Fruit fly (Drosophila melanogaster) whole organism, pupa: ENCODE measurements around the gene Cyp313b1.

Source experiments
- CG10348 ChIP-seq: fragments of 200-800 bp; sonication (Bioruptor generic); IDR thresholded peaks from 2 replicates; pipeline ENCODE4 v1.3.6; 2022; ENCODE audit warnings: missing biosample characterization, missing genetic modification characterization
- CG12605 ChIP-seq: fragments of 200-800 bp; sonication (Bioruptor generic); IDR thresholded peaks from 2 replicates; pipeline ENCODE4 v1.3.6; 2022; ENCODE audit warnings: missing biosample characterization, missing genetic modification characterization
- CG13204 ChIP-seq: fragments of 200-800 bp; sonication (Bioruptor generic); optimal IDR thresholded peaks from 2 replicates; lab custom pipeline; 2018; ENCODE audit warnings: missing biosample characterization, mild to moderate bottlenecking, missing genetic modification characterization, moderate library complexity
- CG14655 ChIP-seq: fragments of 200-800 bp; sonication (Bioruptor generic); optimal IDR thresholded peaks from 3 replicates; lab custom pipeline; 2017; ENCODE audit warnings: mild to moderate bottlenecking, missing biosample characterization, missing genetic modification reagents, missing genetic modification characterization
- CG15710 ChIP-seq: fragments of 200-800 bp; sonication (Bioruptor generic); optimal IDR thresholded peaks from 2 replicates; lab custom pipeline; 2018; ENCODE audit warnings: missing biosample characterization, mild to moderate bottlenecking, missing genetic modification characterization, moderate library complexity
- CG17806 ChIP-seq: fragments of 200-800 bp; sonication (Bioruptor generic); optimal IDR thresholded peaks from 2 replicates; lab custom pipeline; 2018; ENCODE audit warnings: missing biosample characterization, mild to moderate bottlenecking, missing genetic modification characterization, moderate library complexity
- CG32121 ChIP-seq: fragments of 200-800 bp; sonication (Bioruptor generic); IDR thresholded peaks from 2 replicates; pipeline ENCODE4 v1.3.6; 2022; ENCODE audit warnings: missing biosample characterization, missing genetic modification characterization
- CG34367 ChIP-seq: fragments of 200-800 bp; sonication (Bioruptor generic); optimal IDR thresholded peaks from 2 replicates; lab custom pipeline; 2018; ENCODE audit warnings: missing biosample characterization, mild to moderate bottlenecking, missing genetic modification characterization
- CG4496 ChIP-seq: fragments of 200-800 bp; sonication (Bioruptor generic); IDR thresholded peaks from 3 replicates; pipeline ENCODE4 v1.3.6; 2022; ENCODE audit warnings: missing biosample characterization, missing genetic modification characterization
- CG8159 ChIP-seq: fragments of 200-800 bp; sonication (Bioruptor generic); optimal IDR thresholded peaks from 3 replicates; lab custom pipeline; 2018; ENCODE audit warnings: missing biosample characterization, mild to moderate bottlenecking, missing genetic modification characterization, moderate library complexity
- CG8301 ChIP-seq: fragments of 200-800 bp; sonication (Bioruptor generic); optimal IDR thresholded peaks from 2 replicates; lab custom pipeline; 2018; ENCODE audit warnings: missing biosample characterization, mild to moderate bottlenecking, missing genetic modification characterization
- CG9948 ChIP-seq: fragments of 200-800 bp; sonication (Bioruptor generic); optimal IDR thresholded peaks from 2 replicates; lab custom pipeline; 2018; ENCODE audit warnings: missing biosample characterization, mild to moderate bottlenecking, missing genetic modification characterization, moderate library complexity
- D1 ChIP-seq: fragments of 200-800 bp; sonication (Bioruptor generic); optimal IDR thresholded peaks from 2 replicates; lab custom pipeline; 2018; ENCODE audit warnings: missing biosample characterization, mild to moderate bottlenecking, missing genetic modification characterization, moderate library complexity
- EcR ChIP-seq: fragments of 200-800 bp; sonication (Bioruptor generic); optimal IDR thresholded peaks from 3 replicates; lab custom pipeline; 2019; ENCODE audit warnings: missing biosample characterization, missing genetic modification characterization, mild to moderate bottlenecking, moderate library complexity, missing genetic modification reagents
- Ets98B ChIP-seq: fragments of 200-800 bp; sonication (Bioruptor generic); IDR thresholded peaks from 2 replicates; pipeline ENCODE4 v1.3.6; 2022; ENCODE audit warnings: missing biosample characterization, missing genetic modification characterization
- Pif1A ChIP-seq: fragments of 200-800 bp; sonication (Bioruptor generic); optimal IDR thresholded peaks from 3 replicates; lab custom pipeline; 2016; ENCODE audit warnings: missing biosample characterization, missing genetic modification characterization
- Pif1B ChIP-seq: fragments of 200-800 bp; sonication (Bioruptor generic); optimal IDR thresholded peaks from 3 replicates; lab custom pipeline; 2016; ENCODE audit warnings: missing biosample characterization, missing genetic modification characterization
- Snoo ChIP-seq: fragments of 200-800 bp; sonication (Bioruptor generic); optimal IDR thresholded peaks from 3 replicates; lab custom pipeline; 2017; ENCODE audit warnings: missing biosample characterization, mild to moderate bottlenecking, missing genetic modification characterization, inconsistent platforms
- fd96Ca ChIP-seq: fragments of 200-800 bp; sonication (Bioruptor generic); IDR thresholded peaks from 3 replicates; pipeline ENCODE4 v1.3.6; 2022; ENCODE audit warnings: missing biosample characterization, missing genetic modification characterization
- gl ChIP-seq: fragments of 200-800 bp; sonication (Bioruptor generic); optimal IDR thresholded peaks from 2 replicates; lab custom pipeline; 2018; ENCODE audit warnings: missing biosample characterization, mild to moderate bottlenecking, missing genetic modification characterization
- rn ChIP-seq: fragments of 200-800 bp; sonication (Bioruptor generic); IDR thresholded peaks from 2 replicates; pipeline ENCODE4 v1.3.6; 2022; ENCODE audit warnings: missing biosample characterization, missing genetic modification characterization

Cyp313b1 gene

DNA sequence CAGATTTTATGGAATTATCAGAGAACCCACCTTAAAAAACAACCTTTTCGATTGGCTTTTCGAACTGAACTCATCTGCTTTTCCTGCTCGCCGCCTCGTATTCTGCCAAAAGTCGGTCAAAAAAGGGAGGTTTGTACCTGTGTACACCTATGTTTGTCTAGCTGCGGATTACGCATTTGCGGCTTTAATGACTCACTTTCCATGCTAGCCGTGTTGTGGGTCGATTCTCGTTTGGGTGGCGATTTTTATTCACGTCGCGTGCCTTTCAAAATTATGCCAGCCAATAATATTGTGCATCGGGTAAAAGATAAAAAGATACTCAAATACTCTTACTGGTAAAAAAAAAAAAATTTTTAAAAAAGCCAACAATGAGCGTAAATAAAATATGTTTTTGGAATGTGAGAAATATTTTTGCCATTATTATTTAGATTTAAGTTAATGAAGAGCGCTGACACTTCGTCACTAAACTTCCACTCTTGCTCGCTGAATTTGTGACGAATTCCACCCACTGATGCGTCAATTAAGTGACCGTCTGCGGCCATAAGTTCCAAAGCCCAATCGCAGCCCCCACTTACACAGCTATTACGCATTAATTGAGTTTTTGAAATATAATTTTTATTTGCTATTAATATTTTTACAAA lies at the start of gene Cyp313b1:
Gene Cyp313b1 (minus strand): TSS at position 71 of the 641 bp plus-strand sequence.
- TF ChIP-seq CG12605: no peak
- no peak for TF ChIP-seq fd96Ca (GFP tag; lab: Robert Waterston, UW)
- TF ChIP-seq CG8301 (tag; lab: Kevin White, UChicago): no peak
- TF ChIP-seq CG32121 (GFP tag; lab: Robert Waterston, UW): no peak
- no peak for TF ChIP-seq CG17806 (tag; lab: Kevin White, UChicago)
- no peak for TF ChIP-seq EcR
- TF ChIP-seq CG13204 (GFP tag; lab: Kevin White, UChicago): no peak
- no peak for TF ChIP-seq CG14655 (GFP tag; lab: Kevin White, UChicago)
- no peak for TF ChIP-seq CG34367 (tag; lab: Kevin White, UChicago)
- TF ChIP-seq rn (GFP tag; lab: Robert Waterston, UW): no peak
- no peak for TF ChIP-seq Snoo (tag; lab: Kevin White, UChicago)
- TF ChIP-seq Pif1A (GFP tag; lab: Kevin White, UChicago): no peak
- TF ChIP-seq Pif1B (GFP tag; lab: Kevin White, UChicago): no peak
- no peak for TF ChIP-seq D1 (tag; lab: Kevin White, UChicago)
- no peak for TF ChIP-seq gl (tag; lab: Kevin White, UChicago)
- TF ChIP-seq CG15710 (tag; lab: Kevin White, UChicago): no peak
- TF ChIP-seq, all 21 proteins: peak for 0

DNA sequence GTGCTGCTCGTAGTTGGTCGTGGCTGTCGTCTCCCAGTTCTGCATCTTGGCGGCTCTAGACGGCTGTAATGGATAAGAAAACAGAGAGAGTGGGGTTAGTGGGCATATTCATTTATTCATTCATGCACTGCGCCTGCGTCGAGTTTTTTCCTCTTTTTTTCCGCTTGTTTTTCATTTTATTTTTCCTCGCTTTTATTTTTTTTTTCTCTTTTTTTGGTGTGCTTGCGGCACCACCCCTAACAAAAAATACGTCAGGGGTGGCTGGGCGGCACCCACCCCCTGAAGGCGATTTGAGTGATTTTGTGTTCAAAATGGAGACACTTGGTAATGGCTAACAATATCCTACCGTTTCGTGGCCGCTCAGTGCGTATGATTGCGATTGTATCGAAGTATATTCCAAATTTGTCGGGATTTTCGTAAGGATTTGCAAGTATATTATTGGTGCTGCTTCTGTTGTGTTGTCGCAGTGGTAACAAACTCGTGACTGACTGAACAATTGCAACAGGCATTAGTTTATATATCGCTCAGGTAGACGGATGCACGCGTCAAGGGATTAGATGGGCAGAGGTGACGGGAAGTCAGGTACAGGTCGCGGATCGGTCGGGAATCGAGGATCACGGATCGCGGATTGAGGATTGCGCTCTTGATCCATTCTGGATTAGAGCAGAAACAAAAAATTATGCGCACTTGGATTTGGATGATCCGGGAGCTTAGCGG lies 48.8 kb upstream of the Cyp313b1 start:
- TF ChIP-seq gl (tag; lab: Kevin White, UChicago) (peak; percentile 94), CG12605 (peak; percentile 99), EcR (no peak), CG9948 (no peak), CG4496 (GFP tag; lab: Robert Waterston, UW) (peak; percentile 99; the same call in 2 of the 3 replicates), CG32121 (GFP tag; lab: Robert Waterston, UW) (peak; percentile 94; the same call in 1 of the 2 replicates), CG15710 (tag; lab: Kevin White, UChicago) (peak; percentile 79), CG17806 (tag; lab: Kevin White, UChicago) (no peak), CG13204 (GFP tag; lab: Kevin White, UChicago) (peak; percentile 86), Snoo (tag; lab: Kevin White, UChicago) (no peak), fd96Ca (GFP tag; lab: Robert Waterston, UW) (peak; percentile 94), CG14655 (GFP tag; lab: Kevin White, UChicago) (peak; percentile 83), CG34367 (tag; lab: Kevin White, UChicago) (peak; percentile 84), rn (GFP tag; lab: Robert Waterston, UW) (peak; percentile 84), Pif1B (GFP tag; lab: Kevin White, UChicago) (peak; percentile 87), D1 (tag; lab: Kevin White, UChicago) (no peak), Ets98B (GFP tag; lab: Robert Waterston, UW) (peak; percentile 96), CG10348 (GFP tag; lab: Robert Waterston, UW) (no peak), CG8159 (tag; lab: Kevin White, UChicago) (peak; percentile 85), CG8301 (tag; lab: Kevin White, UChicago) (no peak), Pif1A (GFP tag; lab: Kevin White, UChicago) (peak; percentile 92)
- TF ChIP-seq, all 21 proteins: peak for 14

DNA sequence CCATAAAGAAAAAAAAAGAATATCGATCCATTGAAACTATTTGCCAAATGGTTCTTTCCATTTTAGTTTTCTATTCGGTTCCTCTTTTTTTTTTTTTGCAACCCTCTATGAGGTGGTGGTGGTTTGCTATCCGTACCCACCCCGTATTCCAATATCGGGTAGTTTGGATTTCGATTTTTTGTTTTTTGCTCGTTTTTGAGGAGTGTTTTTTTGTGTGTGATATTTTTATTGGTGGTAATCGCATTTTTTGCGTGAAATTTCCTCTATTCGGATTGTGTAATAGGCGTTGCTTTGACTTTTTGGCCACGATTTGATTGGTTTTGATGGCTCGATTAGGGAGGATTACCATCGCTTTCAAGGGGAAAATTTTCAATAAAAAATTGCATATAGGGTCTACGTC lies 41.0 kb upstream of the Cyp313b1 start:
- TF ChIP-seq Ets98B (GFP tag; lab: Robert Waterston, UW) (no peak), CG8301 (tag; lab: Kevin White, UChicago) (no peak), CG17806 (tag; lab: Kevin White, UChicago) (no peak), CG10348 (GFP tag; lab: Robert Waterston, UW) (no peak), Pif1A (GFP tag; lab: Kevin White, UChicago) (no peak), rn (GFP tag; lab: Robert Waterston, UW) (no peak), gl (tag; lab: Kevin White, UChicago) (no peak), CG4496 (GFP tag; lab: Robert Waterston, UW) (no peak), D1 (tag; lab: Kevin White, UChicago) (no peak), CG9948 (no peak), CG8159 (tag; lab: Kevin White, UChicago) (no peak), CG13204 (GFP tag; lab: Kevin White, UChicago) (no peak), CG34367 (tag; lab: Kevin White, UChicago) (no peak), EcR (no peak), CG14655 (GFP tag; lab: Kevin White, UChicago) (no peak), fd96Ca (GFP tag; lab: Robert Waterston, UW) (no peak), CG12605 (no peak), CG15710 (tag; lab: Kevin White, UChicago) (no peak), CG32121 (GFP tag; lab: Robert Waterston, UW) (no peak), Snoo (tag; lab: Kevin White, UChicago) (no peak)

DNA sequence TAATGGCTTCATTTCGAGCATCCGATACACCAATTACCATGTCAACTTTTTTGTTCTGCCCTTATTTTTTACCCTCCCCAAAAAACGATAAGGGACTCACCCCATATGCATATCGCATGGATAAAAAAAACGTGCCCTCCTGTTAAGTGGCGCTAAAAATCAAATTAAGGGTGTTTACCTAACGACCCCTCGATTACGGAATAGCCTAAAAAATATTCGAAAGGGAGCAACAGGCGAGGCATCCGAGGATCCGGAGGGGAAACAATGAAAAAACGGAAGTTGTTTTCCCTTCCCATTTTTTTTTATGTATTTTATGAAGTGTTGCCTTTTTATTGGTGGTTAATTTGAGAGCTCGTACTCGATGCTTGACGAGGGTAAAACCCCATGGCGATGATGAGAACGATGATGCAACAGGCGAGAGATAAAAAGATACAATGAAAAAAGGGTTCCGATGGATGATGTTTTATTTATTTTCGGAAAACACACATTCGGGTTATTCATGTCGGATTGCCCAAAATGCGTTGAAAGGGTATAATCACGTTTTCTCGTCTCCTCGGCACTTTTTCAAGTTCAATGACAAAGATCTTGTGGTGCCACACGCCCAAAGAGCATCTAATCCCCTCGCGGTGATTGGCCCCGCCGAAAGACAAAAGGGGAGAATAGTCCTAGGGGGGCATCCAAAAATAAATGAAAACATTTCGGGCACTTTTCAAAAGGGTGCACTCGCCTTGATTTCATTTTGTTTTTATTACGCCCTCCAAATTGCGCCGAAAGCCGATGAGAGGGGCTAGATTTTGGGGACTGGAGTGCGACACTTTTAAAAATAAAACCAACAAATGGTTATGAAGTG lies 39.1 kb upstream of the Cyp313b1 start, which contains the start of gene CG44227:
Gene CG44227 (minus strand): TSS at position 849 of the 850 bp plus-strand sequence.
- TF ChIP-seq CG14655 (GFP tag; lab: Kevin White, UChicago): no peak
- no peak for TF ChIP-seq CG13204 (GFP tag; lab: Kevin White, UChicago)
- TF ChIP-seq CG8159 (tag; lab: Kevin White, UChicago): no peak
